Fruit fly (Drosophila melanogaster) whole organism, prepupa: ENCODE measurements around the gene Tudor-SN.

Source experiments
- Blimp-1 ChIP-seq: fragments of 200-800 bp; sonication (Bioruptor generic); optimal IDR thresholded peaks from 3 replicates; lab custom pipeline; 2017; ENCODE audit warnings: missing biosample characterization, missing genetic modification characterization, mild to moderate bottlenecking, moderate library complexity, missing genetic modification reagents
- CG11762 ChIP-seq: fragments of 200-800 bp; sonication (Bioruptor generic); optimal IDR thresholded peaks from 3 replicates; lab custom pipeline; 2016; ENCODE audit warnings: missing biosample characterization, missing genetic modification characterization; ENCODE audit not compliant: insufficient read depth
- CG15336 ChIP-seq: fragments of 200-800 bp; sonication (Bioruptor generic); IDR thresholded peaks from 2 replicates; pipeline ENCODE4 v1.3.6; 2022; ENCODE audit warnings: missing biosample characterization, missing genetic modification characterization
- CG3032 ChIP-seq: fragments of 200-800 bp; optimal IDR thresholded peaks from 2 replicates; lab custom pipeline; 2019; ENCODE audit warnings: missing biosample characterization, mild to moderate bottlenecking, missing genetic modification characterization, moderate library complexity
- CG31627 ChIP-seq: fragments of 200-800 bp; sonication (Bioruptor generic); optimal IDR thresholded peaks from 3 replicates; lab custom pipeline; 2016; ENCODE audit warnings: missing biosample characterization, missing genetic modification characterization
- CG32006 ChIP-seq: fragments of 200-800 bp; sonication (Bioruptor generic); optimal IDR thresholded peaks from 3 replicates; lab custom pipeline; 2017; ENCODE audit warnings: missing biosample characterization, mild to moderate bottlenecking, missing genetic modification characterization
- CG34406 ChIP-seq: fragments of 200-800 bp; sonication (Bioruptor generic); optimal IDR thresholded peaks from 3 replicates; lab custom pipeline; 2016; ENCODE audit warnings: missing biosample characterization, missing genetic modification characterization
- CG6854 ChIP-seq: fragments of 200-800 bp; sonication (Bioruptor generic); optimal IDR thresholded peaks from 2 replicates; lab custom pipeline; 2017; ENCODE audit warnings: missing biosample characterization, mild to moderate bottlenecking, missing genetic modification characterization
- CG8119 ChIP-seq: fragments of 200-800 bp; sonication (Bioruptor generic); IDR thresholded peaks from 3 replicates; pipeline ENCODE4 v1.3.6; 2022; ENCODE audit warnings: missing biosample characterization, missing genetic modification characterization
- CG8632 ChIP-seq: fragments of 200-800 bp; sonication (Bioruptor generic); optimal IDR thresholded peaks from 3 replicates; lab custom pipeline; 2016; ENCODE audit warnings: missing biosample characterization, missing genetic modification characterization
- Eip93F ChIP-seq: fragments of 200-800 bp; sonication (Bioruptor generic); optimal IDR thresholded peaks from 2 replicates; lab custom pipeline; 2016; ENCODE audit warnings: missing biosample characterization, mild to moderate bottlenecking, missing genetic modification characterization
- Ets21C ChIP-seq: fragments of 200-800 bp; sonication (Bioruptor generic); optimal IDR thresholded peaks from 3 replicates; lab custom pipeline; 2016; ENCODE audit warnings: missing biosample characterization, missing genetic modification characterization
- Ets96B ChIP-seq: fragments of 200-800 bp; optimal IDR thresholded peaks from 2 replicates; lab custom pipeline; 2019; ENCODE audit warnings: missing biosample characterization, mild to moderate bottlenecking, missing genetic modification characterization, moderate library complexity
- Hr38 ChIP-seq: sonication (Bioruptor generic); optimal IDR thresholded peaks from 2 replicates; lab custom pipeline; 2016; ENCODE audit warnings: missing biosample characterization, missing genetic modification characterization
- cyc ChIP-seq: fragments of 200-800 bp; sonication (Bioruptor generic); optimal IDR thresholded peaks from 3 replicates; lab custom pipeline; 2016; ENCODE audit warnings: missing biosample characterization, missing genetic modification characterization
- eg ChIP-seq: fragments of 200-800 bp; sonication (Bioruptor generic); IDR thresholded peaks from 3 replicates; pipeline ENCODE4 v1.3.6; 2022; ENCODE audit warnings: missing biosample characterization, missing genetic modification characterization
- esn ChIP-seq: fragments of 200-800 bp; sonication (Bioruptor generic); optimal IDR thresholded peaks from 2 replicates; lab custom pipeline; 2016; ENCODE audit warnings: missing biosample characterization, mild to moderate bottlenecking, missing genetic modification characterization, moderate library complexity
- fkh ChIP-seq: fragments of 200-800 bp; sonication (Bioruptor generic); optimal IDR thresholded peaks from 3 replicates; lab custom pipeline; 2017; ENCODE audit warnings: missing biosample characterization, mild to moderate bottlenecking, missing genetic modification characterization, moderate library complexity
- lz ChIP-seq: fragments of 200-800 bp; sonication (Bioruptor generic); optimal IDR thresholded peaks from 3 replicates; lab custom pipeline; 2016; ENCODE audit warnings: missing biosample characterization, missing genetic modification characterization
- salr ChIP-seq, 2 experiments: fragments of 200-800 bp; sonication (Bioruptor generic); optimal IDR thresholded peaks; 3 replicates each; lab custom pipeline; 2016 to 2018; ENCODE audit warnings: missing biosample characterization in 2 of 2, missing genetic modification characterization in 2 of 2, mild to moderate bottlenecking in 1 of 2
- spab ChIP-seq: fragments of 200-800 bp; sonication (Bioruptor generic); optimal IDR thresholded peaks from 2 replicates; lab custom pipeline; 2017; ENCODE audit warnings: missing biosample characterization, mild to moderate bottlenecking, missing genetic modification characterization, missing genetic modification reagents
- ss ChIP-seq, 2 experiments: fragments of 200-800 bp; sonication (Bioruptor generic); optimal IDR thresholded peaks; 2 replicates in 1 of 2; 3 replicates in 1 of 2; lab custom pipeline; 2017 to 2018; ENCODE audit warnings: mild to moderate bottlenecking in 2 of 2, missing biosample characterization in 2 of 2, missing genetic modification characterization in 2 of 2, moderate library complexity in 1 of 2
- svp ChIP-seq: fragments of 200-800 bp; sonication (Bioruptor generic); peaks from one replicate; lab custom pipeline; 2016; ENCODE audit warnings: missing biosample characterization, missing genetic modification characterization
- topi ChIP-seq: fragments of 200-800 bp; sonication (Bioruptor generic); optimal IDR thresholded peaks from 3 replicates; lab custom pipeline; 2016; ENCODE audit warnings: missing biosample characterization, missing genetic modification characterization
- vri ChIP-seq: fragments of 200-800 bp; sonication (Bioruptor generic); optimal IDR thresholded peaks from 3 replicates; lab custom pipeline; 2016; ENCODE audit warnings: missing biosample characterization, mild to moderate bottlenecking, missing genetic modification characterization

Gene Tudor-SN

DNA sequence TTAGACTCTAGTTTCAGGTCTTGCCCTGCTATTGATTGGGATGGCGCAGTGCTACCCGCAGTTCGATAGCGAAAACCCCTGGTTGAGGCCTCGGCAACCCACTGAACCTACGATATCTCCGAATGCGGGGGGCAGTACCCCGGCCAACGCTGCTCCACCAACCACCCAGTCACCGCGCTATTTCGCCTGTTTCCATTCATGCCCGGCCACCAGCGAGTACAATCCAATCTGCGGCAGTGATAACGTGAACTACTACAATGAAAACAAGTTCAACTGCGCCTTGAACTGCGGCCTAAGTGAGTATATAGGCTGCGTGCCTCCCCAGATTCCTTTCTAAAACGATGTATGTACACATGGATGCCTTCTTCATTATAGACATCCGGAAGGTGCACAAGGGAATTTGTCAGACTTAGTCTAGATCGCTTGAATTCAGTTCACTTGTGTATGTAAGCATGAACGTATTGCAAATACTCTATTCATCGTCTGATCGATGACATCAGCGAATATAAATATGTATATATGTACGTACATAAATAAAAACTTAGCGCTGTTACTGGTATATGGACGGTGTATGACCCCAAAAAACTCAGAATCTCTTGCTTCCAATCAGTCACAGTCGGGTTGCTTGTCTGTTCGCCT, 46.6 kb downstream of the Tudor-SN start, which contains the start of gene CG13877:
Gene CG13877 (plus strand): TSS at position 589 of the 639 bp plus-strand sequence.
- TF ChIP-seq svp: peak; percentile 92
- no peak for TF ChIP-seq CG8632 (GFP tag; lab: Kevin White, UChicago)

DNA sequence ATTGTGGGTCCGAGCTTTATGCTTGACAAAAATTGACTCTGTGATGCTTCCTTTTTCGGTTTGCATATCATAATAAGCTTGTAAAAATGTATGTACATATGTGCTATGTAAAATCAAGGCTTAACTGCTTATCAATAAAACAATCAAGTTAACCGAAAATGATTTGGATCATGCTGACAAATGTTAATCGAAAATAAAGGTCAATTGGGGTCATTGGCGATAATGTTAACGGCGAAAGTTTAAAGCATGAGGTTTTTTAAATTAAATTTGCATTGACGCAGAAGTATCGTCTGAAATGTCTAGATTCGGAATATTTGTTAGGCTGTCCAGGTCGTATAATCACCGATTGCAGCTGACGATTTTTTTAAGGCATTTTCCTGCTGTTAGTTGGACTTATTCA, 47.9 kb downstream of the Tudor-SN start, which contains the start of gene Kaz1-ORFB:
Gene Kaz1-ORFB (plus strand): TSS at position 301 of the 400 bp plus-strand sequence.
- TF ChIP-seq ss (GFP tag; optimal IDR thresholded peaks at IDR 0.05; lab: Kevin White, UChicago) (no peak), CG8632 (GFP tag; lab: Kevin White, UChicago) (no peak), CG8119 (GFP tag; lab: Robert Waterston, UW) (no peak), Ets21C (GFP tag; lab: Kevin White, UChicago) (no peak), CG11762 (GFP tag; lab: Kevin White, UChicago) (no peak), vri (GFP tag; lab: Kevin White, UChicago) (no peak), spab (GFP tag; lab: Kevin White, UChicago) (no peak), Blimp-1 (GFP tag; lab: Kevin White, UChicago) (no peak), Ets96B (tag; lab: Kevin White, UChicago) (no peak), cyc (GFP tag; lab: Kevin White, UChicago) (no peak), lz (GFP tag; lab: Kevin White, UChicago) (no peak), CG32006 (GFP tag; lab: Kevin White, UChicago) (no peak), Hr38 (no peak), eg (GFP tag; lab: Robert Waterston, UW) (no peak), esn (GFP tag; lab: Kevin White, UChicago) (no peak)

DNA sequence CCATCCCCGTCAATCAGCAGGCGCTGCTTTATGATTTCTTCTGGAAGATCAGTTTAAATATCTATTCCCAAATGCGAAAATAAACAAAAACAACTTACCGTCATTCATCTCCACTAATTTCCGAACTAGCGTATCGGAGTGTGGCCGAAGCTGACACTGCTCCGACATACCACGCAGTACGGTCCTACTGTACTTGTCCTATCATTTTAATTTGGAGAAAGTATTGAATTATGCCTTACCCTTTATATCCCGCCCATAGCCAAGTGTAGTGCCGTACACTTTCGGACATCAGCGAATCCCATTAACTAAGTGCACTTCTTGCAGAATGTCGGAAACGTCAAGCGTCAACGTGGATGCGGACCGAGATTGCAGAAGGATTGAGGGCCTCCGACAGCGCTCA, 51.7 kb downstream of the Tudor-SN start, which contains the start of the genes thoc7 and Dis3l2:
Gene thoc7 (minus strand): TSS at position 168 of the 400 bp plus-strand sequence.
Gene Dis3l2 (plus strand): TSS at position 190 of the 400 bp plus-strand sequence.
- TF ChIP-seq CG31627 (no peak), Hr38 (no peak)

DNA sequence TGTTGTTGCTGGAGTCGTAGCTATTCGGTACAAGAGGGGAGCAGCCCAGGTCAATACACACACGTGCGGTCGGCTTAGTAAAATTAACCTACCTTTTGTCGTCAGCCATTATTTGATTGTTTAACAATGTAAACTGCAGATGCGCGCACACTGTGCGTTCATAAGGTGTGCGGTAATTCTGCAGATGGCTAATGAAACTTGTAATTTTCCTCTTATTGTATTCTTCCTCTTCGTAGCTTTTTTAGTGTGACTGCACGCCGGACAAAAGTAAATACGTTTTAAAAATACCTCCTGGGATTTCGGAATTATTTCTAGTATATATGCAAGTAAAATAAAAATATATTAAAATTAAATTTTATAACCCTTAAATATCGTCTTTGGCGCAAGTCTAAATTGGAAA, 53.0 kb downstream of the Tudor-SN start, which contains the start of gene Prp4k:
Gene Prp4k (minus strand): TSS at position 258 of the 400 bp plus-strand sequence.
- TF ChIP-seq CG6854 (GFP tag; lab: Kevin White, UChicago) (no peak), CG34406 (no peak), topi (GFP tag; lab: Kevin White, UChicago) (no peak), salr (GFP tag; optimal IDR thresholded peaks at IDR 0.05; lab: Kevin White, UChicago) (no peak), CG3032 (tag; lab: Kevin White, UChicago) (peak; percentile 20), CG15336 (GFP tag; lab: Robert Waterston, UW) (peak; percentile 27; the same call in 1 of the 2 replicates), fkh (GFP tag; lab: Kevin White, UChicago) (no peak), Eip93F (GFP tag; lab: Kevin White, UChicago) (no peak)
